Fruit fly (Drosophila melanogaster): ENCODE results near the gene ND-ASHI.

dm6 chrX:6710665-6711064 lies 31.7 kb upstream of the ND-ASHI start:
- TF ChIP-seq trh (GFP tag; optimal IDR thresholded peaks at IDR 0.05) (no peak), CG10565 (GFP tag; optimal IDR thresholded peaks at IDR 0.05) (no peak), HmgD (GFP tag; optimal IDR thresholded peaks at IDR 0.05) (no peak), CG9609 (GFP tag; optimal IDR thresholded peaks at IDR 0.05) (no peak), Neu2 (GFP tag; optimal IDR thresholded peaks at IDR 0.05; ENCODE audit: borderline replicate concordance) (no peak), pan (optimal IDR thresholded peaks at IDR 0.05) (no peak), pan (GFP tag; optimal IDR thresholded peaks at IDR 0.05 in 1 of 2, IDR thresholded peaks at IDR 0.05 in 1 of 2) (no peak), lbe (GFP tag; optimal IDR thresholded peaks at IDR 0.05) (no peak), CG8478 (optimal IDR thresholded peaks at IDR 0.05) (no peak)

Data from whole organism, embryonic.